Fruit fly (Drosophila melanogaster) whole organism, adult: ENCODE measurements around the gene Acbp3.

Experiments used
- CG11617 ChIP-seq: fragments of 200-800 bp; sonication (Bioruptor generic); optimal IDR thresholded peaks from 2 replicates; lab custom pipeline; 2017; ENCODE audit warnings: mild to moderate bottlenecking, missing biosample characterization, missing genetic modification reagents, missing genetic modification characterization
- CG5204 ChIP-seq: fragments of 200-800 bp; sonication (Bioruptor generic); optimal IDR thresholded peaks from 2 replicates; lab custom pipeline; 2016; ENCODE audit warnings: missing biosample characterization, missing genetic modification characterization
- Clk ChIP-seq: fragments of 200-800 bp; sonication (Bioruptor generic); optimal IDR thresholded peaks from 2 replicates; lab custom pipeline; 2017; ENCODE audit warnings: missing biosample characterization, missing genetic modification characterization
- Crg-1 ChIP-seq: fragments of 200-800 bp; sonication (Bioruptor generic); optimal IDR thresholded peaks from 2 replicates; lab custom pipeline; 2016; ENCODE audit warnings: missing biosample characterization, missing genetic modification characterization
- bab1 ChIP-seq: fragments of 200-800 bp; sonication (Bioruptor generic); optimal IDR thresholded peaks from 3 replicates; lab custom pipeline; 2019; ENCODE audit warnings: missing biosample characterization, mild to moderate bottlenecking, missing genetic modification characterization, moderate library complexity
- kay ChIP-seq: fragments of 200-800 bp; sonication (Bioruptor generic); peaks from one replicate; lab custom pipeline; 2016; ENCODE audit warnings: missing biosample characterization, missing genetic modification characterization, borderline replicate concordance
- pad ChIP-seq: fragments of 200-800 bp; sonication (Bioruptor generic); optimal IDR thresholded peaks from 3 replicates; lab custom pipeline; 2017; ENCODE audit warnings: missing biosample characterization, missing genetic modification characterization, mild to moderate bottlenecking, moderate library complexity, missing genetic modification reagents
- tj ChIP-seq: fragments of 200-800 bp; sonication (Bioruptor generic); optimal IDR thresholded peaks from 3 replicates; lab custom pipeline; 2017; ENCODE audit warnings: missing biosample characterization, mild to moderate bottlenecking, missing genetic modification characterization, moderate library complexity
- toe ChIP-seq: fragments of 200-800 bp; sonication (Bioruptor generic); optimal IDR thresholded peaks from 2 replicates; lab custom pipeline; 2016; ENCODE audit warnings: missing biosample characterization, missing genetic modification characterization

DNA sequence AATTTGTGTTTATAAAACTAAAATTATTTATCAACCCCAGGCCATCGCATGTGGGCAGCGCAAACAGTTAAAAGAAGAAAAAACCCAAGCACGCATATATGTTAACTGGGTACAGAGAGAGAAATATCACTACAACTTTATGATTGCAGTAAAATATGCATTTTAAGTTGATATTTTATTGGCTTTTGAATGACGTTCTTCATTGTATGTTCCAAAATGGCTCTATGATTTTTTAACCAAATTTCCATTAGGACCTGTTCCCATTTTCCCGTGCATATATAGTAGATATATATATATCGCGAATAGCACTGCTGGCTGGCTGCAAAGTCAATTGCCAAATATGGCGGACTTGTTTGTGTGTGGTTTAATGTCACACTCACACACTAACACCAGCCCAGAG lies 34.1 kb upstream of the Acbp3 start:
- TF ChIP-seq toe (no peak), kay (GFP tag; lab: Kevin White, UChicago) (peak; percentile 18), Crg-1 (GFP tag; lab: Kevin White, UChicago) (no peak), CG11617 (GFP tag; lab: Kevin White, UChicago) (no peak), tj (GFP tag; lab: Kevin White, UChicago) (no peak), pad (no peak), bab1 (GFP tag; lab: Kevin White, UChicago) (no peak), Clk (GFP tag; lab: Kevin White, UChicago) (no peak), CG5204 (GFP tag; lab: Kevin White, UChicago) (no peak)
